Fruit fly (Drosophila melanogaster): ENCODE data around the gene EloB.

DNA sequence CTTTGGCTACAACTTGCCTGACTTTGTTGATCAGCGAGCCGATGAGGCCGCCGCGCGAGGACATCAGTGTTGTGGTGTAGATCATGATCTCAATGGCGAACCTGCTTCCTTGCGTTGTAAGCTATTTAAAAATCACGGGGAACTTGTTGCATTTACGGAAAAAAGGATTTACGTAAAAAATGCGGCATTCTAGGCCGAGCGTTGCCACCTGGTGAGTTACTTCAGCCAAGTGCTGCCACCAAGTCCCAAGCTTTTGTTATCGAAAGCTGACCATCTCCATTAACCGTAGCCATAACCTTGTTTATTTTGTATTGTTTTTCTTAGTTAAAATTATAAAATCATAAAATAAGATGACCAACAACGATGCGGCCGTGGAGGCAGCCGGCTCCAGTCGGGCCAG is 2.9 kb downstream of the EloB start, which contains the start of the genes TFAM and CG5412:
- TF ChIP-seq CG8478 (optimal IDR thresholded peaks at IDR 0.05) (no peak), CTCF (optimal IDR thresholded peaks at IDR 0.05) (peak in 1 of 2 experiments; percentile 31)
